Fruit fly (Drosophila melanogaster) whole organism: ENCODE data around the gene dcma.

ENCODE experiments used
- CG8478 ChIP-seq: fragments of >200 bp; optimal IDR thresholded peaks from 2 replicates; lab custom pipeline; 2018; ENCODE audit warnings: inconsistent platforms
- EcR ChIP-seq, 2 experiments: fragments of >200 bp; optimal IDR thresholded peaks; 2 replicates each; lab custom pipeline; 2017; ENCODE audit warnings: missing biosample characterization in 2 of 2, missing genetic modification characterization in 2 of 2, missing genetic modification reagents in 2 of 2
- pan ChIP-seq: fragments of >200 bp; optimal IDR thresholded peaks from 2 replicates; lab custom pipeline; 2017
- psq ChIP-seq: fragments of >200 bp; optimal IDR thresholded peaks from 2 replicates; lab custom pipeline; 2017
- usp ChIP-seq: fragments of >200 bp; optimal IDR thresholded peaks from 2 replicates; lab custom pipeline; 2017; ENCODE audit warnings: missing biosample characterization, missing genetic modification characterization, mixed read lengths

DNA sequence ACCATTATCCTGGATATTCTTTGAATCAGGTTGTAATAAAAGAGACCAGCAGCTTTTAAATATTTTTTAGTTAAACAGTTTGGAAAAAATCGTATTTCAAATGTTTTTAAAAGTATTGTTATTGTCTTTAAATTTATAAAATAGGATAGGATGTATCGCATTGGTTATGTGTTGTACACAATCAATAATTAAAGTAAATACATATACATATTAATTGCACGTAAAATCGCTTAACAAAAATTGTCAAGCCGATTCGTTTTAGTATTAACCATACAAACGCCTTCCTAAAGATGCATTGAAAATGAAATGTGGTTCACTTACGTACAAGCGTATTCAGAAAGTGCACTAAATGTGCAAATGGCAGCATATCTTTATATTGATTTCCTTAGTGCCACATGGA lies 47.8 kb upstream of the dcma start, which contains the start of gene CG43798:
- TF ChIP-seq EcR (GFP tag; optimal IDR thresholded peaks at IDR 0.05; lab: Kevin White, UChicago) (no peak), usp (GFP tag; lab: Kevin White, UChicago) (no peak), psq (lab: Kevin White, UChicago) (no peak), pan (lab: Kevin White, UChicago) (no peak), CG8478 (lab: Kevin White, UChicago) (no peak)
